Worm (Caenorhabditis elegans): ENCODE results near the gene str-1.

DNA sequence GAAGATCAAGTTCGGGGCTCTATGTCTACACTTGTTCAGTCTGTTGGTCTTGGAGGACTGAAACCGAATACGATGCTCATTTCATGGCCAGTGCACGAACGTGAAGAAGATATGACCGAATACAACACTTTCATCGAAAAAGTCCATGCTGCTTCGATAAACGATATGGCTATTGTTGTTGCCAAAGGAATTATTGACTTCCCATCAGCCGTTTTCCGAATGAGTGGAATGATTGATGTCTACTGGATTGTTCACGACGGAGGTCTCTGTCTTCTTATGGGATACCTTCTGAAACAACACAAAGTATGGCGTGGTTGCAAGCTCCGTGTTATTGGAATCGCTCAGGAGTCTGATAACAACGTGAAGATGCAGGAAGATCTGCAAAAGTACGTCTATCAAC, 42.6 kb downstream of the str-1 start:
- no peak for TF ChIP-seq ref-1 (GFP tag; conservative IDR thresholded peaks at IDR 0.05)
- TF ChIP-seq cog-1 (tag; optimal IDR thresholded peaks at IDR 0.05) = no peak
- TF ChIP-seq med-1 (GFP tag; optimal IDR thresholded peaks at IDR 0.05; ENCODE audit: insufficient read depth) = no peak
- no peak for TF ChIP-seq ztf-23 (GFP tag; IDR thresholded peaks at IDR 0.05)
- TF ChIP-seq flt-1 (GFP tag; IDR thresholded peaks at IDR 0.05) = no peak
